Worm (Caenorhabditis elegans): Measurements from ENCODE around the gene eco-1.

The eco-1 gene

DNA sequence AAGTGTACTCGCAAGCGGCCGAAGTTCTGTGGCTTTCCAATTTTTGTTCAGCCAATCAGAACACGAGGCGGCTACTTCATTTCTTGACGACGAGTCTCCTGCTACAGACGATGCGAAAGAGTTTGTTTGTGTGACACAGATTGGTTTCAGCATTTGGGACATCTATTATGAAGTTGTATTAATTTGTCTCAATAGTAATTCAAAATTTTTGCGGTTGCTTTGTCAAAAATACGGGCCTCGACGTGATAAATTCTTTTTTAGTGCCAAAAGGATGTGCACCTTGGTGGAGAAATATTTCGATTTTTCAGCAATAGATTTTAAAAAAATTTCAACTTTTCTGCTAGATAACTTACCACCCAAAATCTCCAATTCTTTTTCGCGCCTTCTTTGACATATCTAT, 11.7 kb upstream of the eco-1 start:
- TF ChIP-seq ama-1 (optimal IDR thresholded peaks at IDR 0.05): no peak
- TF ChIP-seq hmbx-1 (tag; optimal IDR thresholded peaks at IDR 0.05): no peak
- no peak for TF ChIP-seq ceh-13 (GFP tag; optimal IDR thresholded peaks at IDR 0.05)

DNA sequence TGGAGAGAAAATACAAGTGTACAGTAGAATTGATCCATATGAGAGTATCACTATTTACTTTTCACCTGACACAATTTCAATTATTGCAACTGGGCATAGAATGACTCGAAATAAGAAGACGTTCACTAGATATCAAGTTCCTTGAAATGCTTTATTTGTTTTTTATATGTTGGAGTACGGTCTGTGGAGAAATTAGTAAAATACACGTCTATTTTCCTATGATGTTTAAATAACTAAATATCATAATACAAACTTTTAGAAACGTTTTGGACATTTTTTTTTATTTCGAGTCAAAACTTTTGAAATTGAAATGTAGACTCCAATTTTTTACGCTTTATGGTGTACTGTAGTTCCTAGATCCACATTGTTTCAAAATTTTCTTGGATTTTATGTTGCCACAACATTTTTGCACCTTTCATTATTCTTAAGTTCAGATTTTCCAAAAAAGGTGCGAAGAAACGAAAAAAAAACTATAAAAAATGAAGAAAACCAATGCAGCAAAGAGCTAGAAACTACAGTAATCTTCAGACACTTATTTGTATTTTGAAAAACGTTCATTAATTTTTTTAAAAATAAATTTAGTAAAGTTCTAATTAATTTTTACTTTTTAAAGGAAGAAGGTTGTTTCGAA, 10.6 kb upstream of the eco-1 start:
- TF ChIP-seq tbx-37 (GFP tag; conservative IDR thresholded peaks at IDR 0.05): no peak
- no peak for TF ChIP-seq tra-4 (tag; optimal IDR thresholded peaks at IDR 0.05)
- 0 out of 2 replicates have a peak, but pooled peaks have one; percentile 40 for TF ChIP-seq tbx-11 (GFP tag; IDR thresholded peaks at IDR 0.05)
- TF ChIP-seq ama-1 (optimal IDR thresholded peaks at IDR 0.05): no peak
- no peak for TF ChIP-seq hnd-1 (tag; optimal IDR thresholded peaks at IDR 0.05)
- TF ChIP-seq aly-1 (tag; optimal IDR thresholded peaks at IDR 0.05): no peak

DNA sequence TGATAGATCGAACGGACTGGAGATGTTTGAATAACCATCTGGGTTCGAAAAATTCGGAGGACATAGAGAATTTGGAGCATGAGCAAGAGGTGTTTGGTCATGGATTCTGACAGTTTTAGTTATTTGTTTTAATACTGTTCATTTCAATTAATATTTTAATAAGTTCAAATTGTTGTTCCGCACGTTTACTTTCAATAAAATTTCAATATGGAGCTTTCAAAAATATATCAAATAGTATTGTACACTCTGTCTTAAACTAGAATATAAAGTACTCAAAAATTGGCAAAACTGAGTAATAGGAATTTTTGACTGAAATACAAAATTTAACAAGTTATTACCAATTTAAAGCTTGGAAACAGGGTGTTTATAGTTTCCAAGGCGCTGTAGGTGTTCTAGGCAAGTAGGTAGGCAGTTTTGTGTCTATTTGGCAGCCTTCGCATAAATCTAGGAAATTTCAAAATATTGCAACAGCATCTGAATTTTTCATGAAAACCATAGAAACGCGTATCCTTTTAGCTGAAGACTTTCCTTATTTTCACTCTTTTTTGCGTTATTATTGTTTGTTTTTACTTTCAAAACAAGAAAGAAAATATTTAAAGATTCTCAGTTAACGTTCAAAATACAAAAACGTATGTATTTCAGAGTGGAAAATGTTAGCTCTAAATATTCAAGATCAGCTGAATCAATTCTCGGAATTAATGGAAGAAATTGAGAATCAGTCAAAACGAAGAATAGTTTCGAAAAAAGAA, 8.3 kb upstream of the eco-1 start, which contains the start of the genes T20B12.5 and T20B12.4:
Gene T20B12.5 (minus strand): TSS at position 101 of the 749 bp plus-strand sequence.
Gene T20B12.4 (plus strand): TSS at position 699 of the 749 bp plus-strand sequence.
- TF ChIP-seq flt-1 (GFP tag; IDR thresholded peaks at IDR 0.05) (no peak), F13C5.2 (tag; optimal IDR thresholded peaks at IDR 0.05) (no peak), ama-1 (optimal IDR thresholded peaks at IDR 0.05) (no peak), sea-1 (GFP tag; conservative IDR thresholded peaks at IDR 0.05) (no peak), tbx-37 (GFP tag; conservative IDR thresholded peaks at IDR 0.05) (no peak), hmg-4 (GFP tag; optimal IDR thresholded peaks at IDR 0.05) (no peak), aly-1 (tag; optimal IDR thresholded peaks at IDR 0.05) (no peak), hnd-1 (tag; optimal IDR thresholded peaks at IDR 0.05) (no peak), tbx-11 (GFP tag; IDR thresholded peaks at IDR 0.05) (no peak)

DNA sequence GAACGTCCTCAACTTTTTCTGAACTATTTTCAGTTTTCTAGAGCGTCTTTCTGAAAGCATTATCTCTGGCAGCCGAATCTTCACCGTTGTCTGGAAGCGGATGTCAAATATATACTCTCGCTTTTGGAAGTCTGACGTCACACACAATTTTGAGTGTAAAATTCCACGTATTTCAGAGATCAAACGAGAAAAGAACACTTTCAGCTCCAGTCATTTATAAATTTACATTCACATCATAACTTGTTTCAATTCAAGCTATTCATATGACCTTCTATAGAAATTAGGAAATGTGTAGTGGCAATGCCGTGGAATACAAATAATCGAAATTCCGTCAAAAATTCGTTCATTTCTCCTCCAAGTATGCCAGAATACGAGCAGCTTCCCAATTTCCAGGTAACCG, 6.7 kb upstream of the eco-1 start, which contains the start of gene F08F8.11:
Gene F08F8.11 (plus strand): TSS at position 301 of the 400 bp plus-strand sequence.
- TF ChIP-seq ama-1 (optimal IDR thresholded peaks at IDR 0.05) (no peak), tra-4 (tag; optimal IDR thresholded peaks at IDR 0.05) (no peak), hnd-1 (tag; optimal IDR thresholded peaks at IDR 0.05) (no peak), flt-1 (GFP tag; IDR thresholded peaks at IDR 0.05) (no peak), tbx-11 (GFP tag; IDR thresholded peaks at IDR 0.05) (no peak), ets-7 (tag; optimal IDR thresholded peaks at IDR 0.05) (no peak), hmbx-1 (tag; optimal IDR thresholded peaks at IDR 0.05) (no peak), sea-1 (GFP tag; conservative IDR thresholded peaks at IDR 0.05) (no peak), ceh-13 (GFP tag; optimal IDR thresholded peaks at IDR 0.05) (no peak), hmg-4 (GFP tag; optimal IDR thresholded peaks at IDR 0.05) (no peak), F13C5.2 (tag; optimal IDR thresholded peaks at IDR 0.05) (no peak), aly-1 (tag; optimal IDR thresholded peaks at IDR 0.05) (no peak), tbx-37 (GFP tag; conservative IDR thresholded peaks at IDR 0.05) (no peak), pes-1 (GFP tag; IDR thresholded peaks at IDR 0.05) (no peak), ceh-36 (tag; optimal IDR thresholded peaks at IDR 0.05) (no peak), scrt-1 (GFP tag; IDR thresholded peaks at IDR 0.05) (no peak), B0310.2 (tag; optimal IDR thresholded peaks at IDR 0.05) (no peak)

DNA sequence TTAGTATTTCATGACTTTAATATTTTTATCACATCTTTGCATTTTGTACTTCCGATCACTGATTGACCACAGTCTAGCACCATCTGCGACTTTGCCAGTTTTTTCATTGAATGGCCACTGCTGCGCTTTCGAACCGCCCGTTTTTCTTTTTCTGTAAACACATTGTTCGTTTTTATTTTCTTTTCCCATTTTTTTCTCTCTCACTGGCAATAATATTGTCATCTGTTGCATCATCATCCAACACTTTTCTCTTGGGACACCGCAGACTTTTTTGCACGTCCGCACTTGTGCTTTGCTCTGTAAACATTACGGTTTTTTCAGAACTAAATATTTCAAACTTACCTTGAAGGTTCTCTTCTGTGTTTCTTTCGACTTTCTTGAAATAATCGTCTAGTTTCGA, 268 bp downstream of the eco-1 start:
- no peak for TF ChIP-seq tbx-37 (GFP tag; conservative IDR thresholded peaks at IDR 0.05)

DNA sequence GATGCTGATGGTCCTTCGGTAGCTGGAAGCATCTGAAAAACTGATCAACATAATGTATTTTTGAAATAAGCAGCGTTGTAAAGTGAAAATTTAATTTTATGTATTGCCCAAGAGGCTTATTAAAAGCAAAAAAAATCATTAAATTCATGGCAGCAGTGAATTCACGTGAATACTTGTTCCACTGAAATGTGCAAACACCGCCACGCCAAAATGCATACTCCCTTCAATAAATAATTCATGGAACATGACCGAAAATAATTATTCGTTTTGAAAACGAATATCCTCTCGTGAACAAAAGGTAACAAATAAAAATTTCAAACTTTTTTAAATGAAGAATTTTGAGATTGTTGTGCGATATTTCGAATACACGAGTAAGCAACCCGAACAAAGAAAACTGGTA, 1.5 kb downstream of the eco-1 start, which contains the start of gene F08F8.10:
Gene F08F8.10 (minus strand): TSS at position 38 of the 400 bp plus-strand sequence.
- no peak for TF ChIP-seq ceh-13 (GFP tag; optimal IDR thresholded peaks at IDR 0.05)
- no peak for TF ChIP-seq tra-4 (tag; optimal IDR thresholded peaks at IDR 0.05)
- no peak for TF ChIP-seq ets-7 (tag; optimal IDR thresholded peaks at IDR 0.05)
- no peak for TF ChIP-seq scrt-1 (GFP tag; IDR thresholded peaks at IDR 0.05)
- no peak for TF ChIP-seq F13C5.2 (tag; optimal IDR thresholded peaks at IDR 0.05)
- no peak for TF ChIP-seq flt-1 (GFP tag; IDR thresholded peaks at IDR 0.05)
- TF ChIP-seq hmbx-1 (tag; optimal IDR thresholded peaks at IDR 0.05): no peak
- TF ChIP-seq B0310.2 (tag; optimal IDR thresholded peaks at IDR 0.05): no peak
- TF ChIP-seq hmg-4 (GFP tag; optimal IDR thresholded peaks at IDR 0.05): no peak
- no peak for TF ChIP-seq ama-1 (optimal IDR thresholded peaks at IDR 0.05)
- TF ChIP-seq tbx-37 (GFP tag; conservative IDR thresholded peaks at IDR 0.05): no peak
- TF ChIP-seq tbx-11 (GFP tag; IDR thresholded peaks at IDR 0.05): no peak
- no peak for TF ChIP-seq aly-1 (tag; optimal IDR thresholded peaks at IDR 0.05)
- TF ChIP-seq sea-1 (GFP tag; conservative IDR thresholded peaks at IDR 0.05): no peak

DNA sequence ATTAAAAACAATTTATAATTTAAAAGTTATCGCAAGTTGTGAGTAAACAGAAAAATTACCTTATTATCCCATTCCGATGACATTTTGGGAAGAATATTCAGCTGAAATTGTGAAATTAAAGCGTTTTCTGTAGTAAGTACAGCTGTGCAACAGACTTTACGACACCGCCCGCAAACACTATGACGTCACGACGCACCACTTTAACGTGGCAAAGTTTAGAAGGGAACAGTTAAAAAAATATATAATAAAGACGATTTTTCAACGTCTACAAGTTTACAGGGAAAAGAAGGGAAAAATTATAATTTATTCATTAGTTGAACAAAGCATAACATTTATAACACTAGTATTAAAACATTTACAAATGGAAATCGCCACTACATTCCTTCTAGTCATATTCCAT, 5.0 kb downstream of the eco-1 start, which contains the start of gene F08F8.9:
Gene F08F8.9 (minus strand): TSS at position 101 of the 400 bp plus-strand sequence.
- no peak for TF ChIP-seq tra-4 (tag; optimal IDR thresholded peaks at IDR 0.05)
- no peak for TF ChIP-seq ets-7 (tag; optimal IDR thresholded peaks at IDR 0.05)
- no peak for TF ChIP-seq hmg-4 (GFP tag; optimal IDR thresholded peaks at IDR 0.05)
- TF ChIP-seq hnd-1 (tag; optimal IDR thresholded peaks at IDR 0.05): no peak
- TF ChIP-seq pes-1 (GFP tag; IDR thresholded peaks at IDR 0.05): no peak
- no peak for TF ChIP-seq ceh-13 (GFP tag; optimal IDR thresholded peaks at IDR 0.05)
- no peak for TF ChIP-seq tbx-11 (GFP tag; IDR thresholded peaks at IDR 0.05)
- TF ChIP-seq ama-1 (optimal IDR thresholded peaks at IDR 0.05): no peak
- no peak for TF ChIP-seq ceh-36 (tag; optimal IDR thresholded peaks at IDR 0.05)
- TF ChIP-seq hmbx-1 (tag; optimal IDR thresholded peaks at IDR 0.05): no peak

DNA sequence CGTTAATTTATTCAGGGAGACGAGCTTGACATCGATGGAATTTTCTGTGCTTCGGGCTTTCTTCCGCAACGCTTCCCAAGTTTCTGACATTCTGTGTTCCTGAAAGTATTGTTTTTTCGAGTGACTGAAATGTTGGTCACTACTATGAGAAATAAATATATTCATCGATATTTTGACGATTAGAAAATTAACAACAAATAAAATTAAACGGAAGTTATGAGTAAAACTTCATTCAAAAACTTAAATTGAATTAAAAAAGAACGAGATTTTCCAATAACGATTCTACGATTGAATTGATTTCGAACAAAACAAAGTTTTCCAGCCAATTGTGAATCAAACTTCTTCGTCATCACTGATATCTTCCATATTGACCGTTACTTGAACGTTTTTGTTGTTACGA, 9.8 kb downstream of the eco-1 start, which contains the start of gene gos-28:
Gene gos-28 (minus strand): TSS at position 101 of the 400 bp plus-strand sequence.
- TF ChIP-seq scrt-1 (GFP tag; IDR thresholded peaks at IDR 0.05) (no peak), flt-1 (GFP tag; IDR thresholded peaks at IDR 0.05) (no peak), aly-1 (tag; optimal IDR thresholded peaks at IDR 0.05) (no peak), ets-7 (tag; optimal IDR thresholded peaks at IDR 0.05) (no peak), ceh-36 (tag; optimal IDR thresholded peaks at IDR 0.05) (no peak), tbx-11 (GFP tag; IDR thresholded peaks at IDR 0.05) (no peak), tra-4 (tag; optimal IDR thresholded peaks at IDR 0.05) (no peak), pes-1 (GFP tag; IDR thresholded peaks at IDR 0.05) (no peak), ama-1 (optimal IDR thresholded peaks at IDR 0.05) (no peak), hmg-4 (GFP tag; optimal IDR thresholded peaks at IDR 0.05) (no peak), B0310.2 (tag; optimal IDR thresholded peaks at IDR 0.05) (no peak), F13C5.2 (tag; optimal IDR thresholded peaks at IDR 0.05) (no peak), hnd-1 (tag; optimal IDR thresholded peaks at IDR 0.05) (no peak), hmbx-1 (tag; optimal IDR thresholded peaks at IDR 0.05) (no peak), sea-1 (GFP tag; conservative IDR thresholded peaks at IDR 0.05) (no peak)
